Worm (Caenorhabditis elegans) whole organism, mixed stage, embryonic: ENCODE measurements around the gene idpp-4.

Experiments used
- M03D4.4 ChIP-seq: sonication (generic microtip); optimal IDR thresholded peaks from 2 replicates; lab custom pipeline; 2017; ENCODE audit warnings: mild to moderate bottlenecking, missing genetic modification characterization, missing compliant biosample characterization
- lin-13 ChIP-seq: fragments of 150-350 bp; optimal IDR thresholded peaks from 2 replicates; lab custom pipeline; 2014; ENCODE audit warnings: missing biosample characterization, missing genetic modification characterization

DNA sequence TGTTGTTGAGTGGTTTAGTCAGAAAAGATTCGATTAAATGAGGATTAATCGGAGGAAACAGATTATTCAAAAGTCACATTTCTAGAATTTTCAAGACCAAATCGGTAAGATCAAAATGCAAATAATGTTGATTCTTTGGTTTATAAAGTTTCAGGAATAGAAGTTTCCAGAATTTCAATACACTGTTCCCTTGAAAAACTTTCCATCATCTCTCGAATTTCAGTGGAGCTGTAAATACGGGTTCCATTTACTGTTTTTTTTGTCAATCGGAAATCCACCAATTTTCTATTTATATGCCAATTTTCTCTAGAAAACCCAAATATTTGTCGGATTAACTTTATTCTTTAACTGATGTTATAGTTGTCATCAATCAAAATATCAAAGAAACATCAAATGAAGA is 38.1 kb upstream of the idpp-4 start:
- TF ChIP-seq lin-13 (tag; lab: Kevin White, UChicago) (no peak), M03D4.4 (tag; lab: Kevin White, UChicago) (no peak)
